Fruit fly (Drosophila melanogaster): ENCODE measurements around the gene CG43102.
"Not testable (repeated sequence)": the region's sequence is repeated elsewhere in the genome, so short reads cannot be mapped to it uniquely, and the experiment has no call there.

DNA sequence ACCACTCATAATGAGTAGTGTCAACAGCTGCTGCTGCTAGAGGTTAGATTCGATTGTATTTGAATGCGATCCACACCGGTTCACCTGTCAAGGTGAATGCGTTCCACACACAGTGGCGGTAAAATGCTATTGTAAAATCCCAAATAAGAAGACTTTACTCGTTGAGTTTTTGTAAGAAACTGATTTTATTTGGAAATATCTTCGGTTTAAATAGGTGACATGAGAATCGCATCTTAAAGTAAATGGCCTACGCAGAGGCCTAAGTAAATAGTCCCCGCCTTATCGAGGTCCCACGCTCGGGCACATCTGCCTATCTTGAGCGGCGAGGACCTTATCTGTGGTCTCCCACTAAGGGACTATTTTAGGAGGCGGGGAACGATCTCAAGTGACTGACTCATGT, 31.2 kb downstream of the CG43102 start, which contains the start of gene TyrR:
- not testable (repeated sequence) for TF ChIP-seq OdsH, fru (GFP tag; optimal IDR thresholded peaks at IDR 0.05)

All from whole organism, wandering third instar larva.